Fruit fly (Drosophila melanogaster) whole organism, embryonic: Measurements from ENCODE around the gene TkR86C.

Experiments used
- PHDP ChIP-seq: fragments of 200-800 bp; sonication (Bioruptor generic); optimal IDR thresholded peaks from 3 replicates; lab custom pipeline; 2018; ENCODE audit warnings: missing biosample characterization, mild to moderate bottlenecking, missing genetic modification characterization, moderate library complexity
- pan ChIP-seq, 4 experiments: fragments of >200 bp in 3 of 4; fragments of 200-800 bp in 1 of 4; sonication (Bioruptor generic) in 1 of 4; optimal IDR thresholded peaks in 3 of 4; IDR thresholded peaks in 1 of 4; 2 replicates each; pipeline versions ENCODE4 v1.3.6 to Lab custom; 2017 to 2022; ENCODE audit warnings: missing biosample characterization in 2 of 4, missing genetic modification characterization in 2 of 4, mixed read lengths in 1 of 4

DNA sequence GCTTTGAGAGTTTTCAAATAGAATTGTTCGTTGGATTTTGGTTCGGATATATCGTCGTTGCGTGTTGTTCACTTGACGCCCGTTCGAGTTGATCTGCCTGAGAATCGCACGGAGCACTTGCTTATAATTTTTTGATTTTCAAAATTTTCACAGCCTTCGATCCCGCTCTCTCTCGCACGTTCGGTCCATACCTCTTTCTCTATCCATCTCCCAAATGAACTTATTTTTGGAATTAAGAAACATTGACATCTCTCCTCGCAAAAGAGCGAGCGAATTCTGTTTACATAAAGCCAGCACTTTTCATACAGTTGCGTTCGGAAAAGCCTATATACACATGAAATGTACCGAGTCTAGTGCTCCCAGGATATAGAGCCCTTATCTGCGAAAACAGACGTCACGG lies 26.2 kb upstream of the TkR86C start, which contains the start of the genes CG45076, CG45078 and fau:
- TF ChIP-seq PHDP = no peak
- TF ChIP-seq pan (optimal IDR thresholded peaks at IDR 0.05; lab: Kevin White, UChicago) = no peak
- no peak for TF ChIP-seq pan (GFP tag; optimal IDR thresholded peaks at IDR 0.05 in 1 of 2, IDR thresholded peaks at IDR 0.05 in 1 of 2)
